Fruit fly (Drosophila melanogaster) Kc167 (cell line): ENCODE results near the gene CG42692.

Source experiments
- Sin3A ChIP-seq: fragments of >200 bp; optimal IDR thresholded peaks from 2 replicates; lab custom pipeline; 2018; ENCODE audit warnings: missing external identifiers
- h ChIP-seq: fragments of >200 bp; optimal IDR thresholded peaks from 3 replicates; lab custom pipeline; 2018; ENCODE audit warnings: missing external identifiers

DNA sequence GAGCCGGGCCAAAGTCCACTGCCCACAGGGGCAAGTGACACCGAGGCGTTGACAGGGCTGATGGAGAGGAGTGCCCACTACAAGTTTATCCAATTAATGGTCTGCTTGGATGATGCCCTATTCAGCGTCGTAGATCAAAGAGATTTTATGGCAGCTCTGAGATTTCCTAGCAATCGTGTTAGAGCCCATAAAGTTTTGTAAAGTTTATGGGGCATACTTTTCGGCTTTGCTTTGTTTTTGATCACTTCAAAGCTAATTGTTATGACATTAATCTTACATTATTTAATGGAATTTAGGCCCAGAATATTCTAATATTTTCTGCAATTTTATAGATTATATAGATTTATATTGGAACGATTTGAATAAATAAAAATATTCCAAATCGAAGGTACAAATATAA is 47.5 kb upstream of the CG42692 start:
- TF ChIP-seq h (lab: Kevin White, UChicago) (no peak), Sin3A (no peak)
